Worm (Caenorhabditis elegans): ENCODE measurements around the gene unc-8.
A peak's percentile ranks its signal among the peaks of the same experiment; 100 is the strongest.
"Not testable (repeated sequence)": the region's sequence is repeated elsewhere in the genome, so short reads cannot be mapped to it uniquely, and the experiment has no call there.

Gene unc-8

ce11 chrIV:7243913-7244312 lies 47.0 kb downstream of the unc-8 start, which contains the start of gene afmd-1:
TSS of gene afmd-1 (plus strand) at chrIV:7244228.
- TF ChIP-seq ceh-8 (GFP tag; optimal IDR thresholded peaks at IDR 0.05): no peak
- no peak for TF ChIP-seq C04F5.9 (tag; optimal IDR thresholded peaks at IDR 0.05)
- TF ChIP-seq unc-30 (tag; optimal IDR thresholded peaks at IDR 0.05): no peak
- TF ChIP-seq mef-2 (tag; optimal IDR thresholded peaks at IDR 0.05): no peak
- no peak for TF ChIP-seq fkh-10 (GFP tag; optimal IDR thresholded peaks at IDR 0.05)
- TF ChIP-seq lin-15B (tag; optimal IDR thresholded peaks at IDR 0.05): no peak
- TF ChIP-seq elt-3 (tag; optimal IDR thresholded peaks at IDR 0.05): no peak
- no peak for TF ChIP-seq jun-1 (tag; optimal IDR thresholded peaks at IDR 0.05)
- no peak for TF ChIP-seq sptf-1 (tag; optimal IDR thresholded peaks at IDR 0.05)
- TF ChIP-seq ceh-90 (tag; optimal IDR thresholded peaks at IDR 0.05): no peak

- TF ChIP-seq nhr-20 (tag; optimal IDR thresholded peaks at IDR 0.05) (no peak), ceh-63 (GFP tag; optimal IDR thresholded peaks at IDR 0.05) (no peak), isw-1 (GFP tag; IDR thresholded peaks at IDR 0.05) (no peak)
Observed at ce11 chrIV:7245592-7245991, 48.6 kb downstream of the unc-8 start.

- TF ChIP-seq mef-2 (tag; optimal IDR thresholded peaks at IDR 0.05) (no peak), efl-1 (optimal IDR thresholded peaks at IDR 0.05) (no peak), efl-1 (GFP tag; optimal IDR thresholded peaks at IDR 0.05 in 1 of 2) (peak in 1 of 2 experiments; percentile 39), nhr-71 (tag; optimal IDR thresholded peaks at IDR 0.05) (no peak), tlp-1 (tag; optimal IDR thresholded peaks at IDR 0.05) (no peak)
Observed at ce11 chrIV:7246553-7246952, 49.6 kb downstream of the unc-8 start, which contains the start of gene col-114. TSS of gene col-114 (minus strand) at chrIV:7246653.

- not testable (repeated sequence) for TF ChIP-seq lir-3 (tag; optimal IDR thresholded peaks at IDR 0.05; ENCODE audit: poor library complexity); tbx-2 (tag; optimal IDR thresholded peaks at IDR 0.05); Y116A8C.19 (tag; optimal IDR thresholded peaks at IDR 0.05; ENCODE audit: borderline replicate concordance)
Observed at ce11 chrIV:7247243-7247642, 50.3 kb downstream of the unc-8 start, which contains the start of gene D2024.1. TSS of gene D2024.1 (plus strand) at chrIV:7247543.

ce11 chrIV:7250158-7250557 lies 53.2 kb downstream of the unc-8 start, which contains the start of gene D2024.18:
TSS of gene D2024.18 (plus strand) at chrIV:7250458.
- TF ChIP-seq C34B4.2 (tag; optimal IDR thresholded peaks at IDR 0.05) (no peak), nhr-84 (tag; optimal IDR thresholded peaks at IDR 0.05) (no peak), F16B12.6 (tag; optimal IDR thresholded peaks at IDR 0.05) (no peak), Y116A8C.19 (tag; optimal IDR thresholded peaks at IDR 0.05; ENCODE audit: borderline replicate concordance) (no peak), nhr-77 (tag; optimal IDR thresholded peaks at IDR 0.05) (no peak), jun-1 (tag; optimal IDR thresholded peaks at IDR 0.05) (no peak), lin-14 (GFP tag; optimal IDR thresholded peaks at IDR 0.05) (no peak), ceh-63 (GFP tag; optimal IDR thresholded peaks at IDR 0.05) (no peak), vab-15 (tag; optimal IDR thresholded peaks at IDR 0.05) (no peak), hlh-4 (tag; optimal IDR thresholded peaks at IDR 0.05) (no peak), unc-130 (tag; optimal IDR thresholded peaks at IDR 0.05) (no peak)

Measured in whole organism, L1 larva.